Worm (Caenorhabditis elegans) whole organism, L3 larva: Measurements from ENCODE around the gene K12G11.6.

ENCODE experiments used
- aly-2 ChIP-seq: fragments of 150-350 bp; optimal IDR thresholded peaks from 2 replicates; lab custom pipeline; 2014; ENCODE audit warnings: missing biosample characterization, missing genetic modification characterization
- fkh-2 ChIP-seq: fragments of 150-350 bp; optimal IDR thresholded peaks from 2 replicates; lab custom pipeline; 2014; ENCODE audit warnings: missing biosample characterization, missing genetic modification reagents, missing genetic modification characterization
- ztf-11 ChIP-seq: fragments of 150-350 bp; optimal IDR thresholded peaks from 2 replicates; lab custom pipeline; 2014; ENCODE audit warnings: missing biosample characterization, missing genetic modification characterization

DNA sequence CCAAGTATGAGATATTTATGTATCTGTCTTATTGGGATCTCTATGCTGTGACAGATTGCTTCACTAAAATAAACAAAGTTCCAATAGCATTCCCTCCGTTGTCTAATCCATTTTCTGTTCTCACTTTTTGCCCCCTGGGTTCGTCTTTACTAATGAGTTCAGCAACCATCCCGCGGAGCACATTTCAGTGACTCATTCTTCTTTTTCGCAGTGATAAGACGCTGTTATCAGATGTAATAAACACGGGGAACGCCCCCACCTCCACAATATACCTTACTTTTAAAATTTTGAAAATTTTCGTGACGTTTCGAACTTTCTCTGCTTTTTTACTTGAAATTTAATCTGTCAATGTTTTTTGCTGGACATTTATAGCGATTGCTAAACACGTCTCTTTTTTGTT lies 6.0 kb downstream of the K12G11.6 start:
- TF ChIP-seq ztf-11 (tag; lab: Kevin White, UChicago) = no peak
- no peak for TF ChIP-seq aly-2
- no peak for TF ChIP-seq fkh-2 (tag; lab: Kevin White, UChicago)
